Worm (Caenorhabditis elegans): Measurements from ENCODE around the gene R11G1.7.

The R11G1.7 gene

DNA sequence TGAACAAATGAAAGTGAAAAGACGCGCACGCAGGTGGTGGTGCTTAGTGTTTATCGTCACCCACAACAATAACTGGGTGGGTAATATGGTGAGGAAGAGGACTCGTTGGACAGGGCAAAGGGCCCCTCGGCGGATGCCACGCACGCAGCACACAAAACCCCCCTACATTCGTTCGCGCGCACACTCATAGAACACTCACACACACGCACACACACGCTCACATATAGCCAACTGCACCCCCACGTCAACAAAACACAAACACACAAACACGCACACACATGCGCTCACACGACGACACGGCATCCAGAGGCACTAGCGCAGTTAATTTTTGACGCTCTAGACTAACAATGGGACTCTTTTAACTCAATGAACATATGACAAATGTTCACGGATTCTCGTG, 38.1 kb downstream of the R11G1.7 start (continued):
- peak; percentile 30 for TF ChIP-seq che-1 (tag; optimal IDR thresholded peaks at IDR 0.05)
- TF ChIP-seq pha-4 (tag; optimal IDR thresholded peaks at IDR 0.05): no peak
- peak; percentile 9 for TF ChIP-seq pha-2 (tag; optimal IDR thresholded peaks at IDR 0.05)
- TF ChIP-seq ceh-19 (GFP tag; optimal IDR thresholded peaks at IDR 0.05): peak; percentile 50
- peak; percentile 33 for TF ChIP-seq C08G9.2 (tag; optimal IDR thresholded peaks at IDR 0.05)

- TF ChIP-seq tbx-7 (tag; optimal IDR thresholded peaks at IDR 0.05): no peak
- no peak for TF ChIP-seq npax-4 (tag; optimal IDR thresholded peaks at IDR 0.05)
- TF ChIP-seq C08G9.2 (tag; optimal IDR thresholded peaks at IDR 0.05): no peak
- TF ChIP-seq unc-86 (tag; optimal IDR thresholded peaks at IDR 0.05): no peak
- no peak for TF ChIP-seq ets-4 (tag; optimal IDR thresholded peaks at IDR 0.05)
- TF ChIP-seq ceh-19 (GFP tag; optimal IDR thresholded peaks at IDR 0.05): no peak
Observed at ce11 chrX:3695826-3696225, 39.8 kb downstream of the R11G1.7 start.

- TF ChIP-seq che-1 (tag; optimal IDR thresholded peaks at IDR 0.05) (no peak), madf-2 (tag; optimal IDR thresholded peaks at IDR 0.05) (no peak), elt-2 (tag; optimal IDR thresholded peaks at IDR 0.05) (no peak), Y22D7AL.16 (tag; optimal IDR thresholded peaks at IDR 0.05) (no peak), ceh-48 (tag; optimal IDR thresholded peaks at IDR 0.05) (no peak), ceh-14 (tag; optimal IDR thresholded peaks at IDR 0.05) (no peak), ceh-30 (tag; optimal IDR thresholded peaks at IDR 0.05) (no peak), npax-4 (tag; optimal IDR thresholded peaks at IDR 0.05) (no peak), nhr-232 (tag; optimal IDR thresholded peaks at IDR 0.05) (no peak), unc-3 (GFP tag; conservative IDR thresholded peaks at IDR 0.05) (no peak), unc-3 (tag; optimal IDR thresholded peaks at IDR 0.05) (no peak), ceh-6 (GFP tag; optimal IDR thresholded peaks at IDR 0.05) (no peak), pqm-1 (tag; optimal IDR thresholded peaks at IDR 0.05) (no peak), pax-1 (tag; optimal IDR thresholded peaks at IDR 0.05) (no peak), pha-4 (tag; optimal IDR thresholded peaks at IDR 0.05) (no peak), hlh-8 (tag; optimal IDR thresholded peaks at IDR 0.05) (no peak), ceh-31 (tag; optimal IDR thresholded peaks at IDR 0.05) (no peak), sdc-2 (tag; optimal IDR thresholded peaks at IDR 0.05) (no peak), gmeb-2 (tag; optimal IDR thresholded peaks at IDR 0.05) (no peak)
Observed at ce11 chrX:3696603-3697002, 40.5 kb downstream of the R11G1.7 start, which contains the start of gene C01C4.3. C01C4.3 (plus strand) TSS chrX:3696903.

DNA sequence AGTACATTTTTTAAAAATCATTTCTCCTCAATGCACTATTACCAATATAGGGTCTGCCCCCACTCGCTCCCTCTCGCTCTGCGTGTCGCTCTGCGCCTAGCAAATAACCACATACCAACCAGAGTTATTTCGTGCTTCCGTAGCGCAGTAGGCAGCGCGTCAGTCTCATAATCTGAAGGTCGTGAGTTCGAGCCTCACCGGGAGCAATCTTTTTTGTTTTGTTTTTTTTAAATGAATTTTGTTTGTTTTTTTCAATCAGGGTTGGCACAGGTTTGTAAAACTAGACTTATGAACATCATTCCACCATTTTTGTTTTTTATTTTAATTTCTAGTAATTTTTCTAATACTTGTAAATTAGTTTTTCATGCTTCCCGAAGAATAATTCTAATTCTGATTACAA, 41.6 kb downstream of the R11G1.7 start:
- TF ChIP-seq gmeb-2 (tag; optimal IDR thresholded peaks at IDR 0.05) (peak; percentile 90), dmd-4 (tag; optimal IDR thresholded peaks at IDR 0.05; ENCODE audit: borderline replicate concordance) (peak; percentile 74), pag-3 (tag; optimal IDR thresholded peaks at IDR 0.05; ENCODE audit: borderline replicate concordance) (peak; percentile 69), ets-4 (tag; optimal IDR thresholded peaks at IDR 0.05) (peak; percentile 59), ahr-1 (tag; optimal IDR thresholded peaks at IDR 0.05) (peak; percentile 70), unc-3 (GFP tag; conservative IDR thresholded peaks at IDR 0.05) (peak; percentile 90), unc-3 (tag; optimal IDR thresholded peaks at IDR 0.05) (peak; percentile 62), ceh-6 (GFP tag; optimal IDR thresholded peaks at IDR 0.05) (peak; percentile 82), unc-42 (tag; optimal IDR thresholded peaks at IDR 0.05) (peak; percentile 68), nhr-232 (tag; optimal IDR thresholded peaks at IDR 0.05) (peak; percentile 70), ceh-19 (GFP tag; optimal IDR thresholded peaks at IDR 0.05) (peak; percentile 90), lin-11 (tag; optimal IDR thresholded peaks at IDR 0.05) (peak; percentile 83), ceh-18 (tag; optimal IDR thresholded peaks at IDR 0.05) (peak; percentile 75), ceh-22 (tag; optimal IDR thresholded peaks at IDR 0.05) (no peak), che-1 (tag; optimal IDR thresholded peaks at IDR 0.05) (peak; percentile 86), madf-2 (tag; optimal IDR thresholded peaks at IDR 0.05) (peak; percentile 83), pqm-1 (tag; optimal IDR thresholded peaks at IDR 0.05) (peak; percentile 69), ceh-45 (GFP tag; IDR thresholded peaks at IDR 0.05) (peak; percentile 94), K02D7.2 (tag; optimal IDR thresholded peaks at IDR 0.05) (peak; percentile 80), ceh-34 (tag; optimal IDR thresholded peaks at IDR 0.05) (peak; percentile 81), pat-9 (tag; optimal IDR thresholded peaks at IDR 0.05) (peak; percentile 83), Y22D7AL.16 (tag; optimal IDR thresholded peaks at IDR 0.05) (peak; percentile 82), nhr-11 (tag; optimal IDR thresholded peaks at IDR 0.05) (no peak), ceh-14 (tag; optimal IDR thresholded peaks at IDR 0.05) (peak; percentile 93), unc-86 (tag; optimal IDR thresholded peaks at IDR 0.05) (peak; percentile 62), T23F11.4 (GFP tag; optimal IDR thresholded peaks at IDR 0.05) (peak; percentile 86), nfya-1 (tag; optimal IDR thresholded peaks at IDR 0.05) (peak; percentile 64), tbx-2 (tag; optimal IDR thresholded peaks at IDR 0.05) (peak; percentile 84), mec-3 (tag; optimal IDR thresholded peaks at IDR 0.05; ENCODE audit: borderline replicate concordance) (no peak), odd-2 (tag; optimal IDR thresholded peaks at IDR 0.05) (peak; percentile 22), rnt-1 (tag; optimal IDR thresholded peaks at IDR 0.05) (peak; percentile 83), tbx-7 (tag; optimal IDR thresholded peaks at IDR 0.05) (peak; percentile 47), ceh-9 (tag; optimal IDR thresholded peaks at IDR 0.05) (peak; percentile 52), elt-2 (tag; optimal IDR thresholded peaks at IDR 0.05) (peak; percentile 89), zip-5 (tag; optimal IDR thresholded peaks at IDR 0.05) (peak; percentile 40)
